Fruit fly (Drosophila melanogaster) whole organism, adult: ENCODE results near the gene CG3226.

ENCODE experiments used
- CG11617 ChIP-seq: fragments of 200-800 bp; sonication (Bioruptor generic); optimal IDR thresholded peaks from 2 replicates; lab custom pipeline; 2017; ENCODE audit warnings: mild to moderate bottlenecking, missing biosample characterization, missing genetic modification reagents, missing genetic modification characterization
- CG12768 ChIP-seq: fragments of 200-800 bp; sonication (Bioruptor generic); optimal IDR thresholded peaks from 2 replicates; lab custom pipeline; 2017; ENCODE audit warnings: missing biosample characterization, missing genetic modification characterization, mild to moderate bottlenecking, moderate library complexity, missing genetic modification reagents
- CG14711 ChIP-seq: fragments of 200-800 bp; sonication (Bioruptor generic); optimal IDR thresholded peaks from 2 replicates; lab custom pipeline; 2018; ENCODE audit warnings: missing biosample characterization, mild to moderate bottlenecking, missing genetic modification characterization, moderate library complexity
- CG1620 ChIP-seq: fragments of 200-800 bp; sonication (Bioruptor generic); optimal IDR thresholded peaks from 2 replicates; lab custom pipeline; 2016; ENCODE audit warnings: missing biosample characterization, missing genetic modification characterization
- CG33017 ChIP-seq: fragments of 200-800 bp; sonication (Bioruptor generic); optimal IDR thresholded peaks from 2 replicates; lab custom pipeline; 2018; ENCODE audit warnings: missing biosample characterization, mild to moderate bottlenecking, missing genetic modification characterization, moderate library complexity
- CG5204 ChIP-seq: fragments of 200-800 bp; sonication (Bioruptor generic); optimal IDR thresholded peaks from 2 replicates; lab custom pipeline; 2016; ENCODE audit warnings: missing biosample characterization, missing genetic modification characterization
- CG7045 ChIP-seq: fragments of 200-800 bp; sonication (Bioruptor generic); optimal IDR thresholded peaks from 2 replicates; lab custom pipeline; 2017; ENCODE audit warnings: missing biosample characterization, mild to moderate bottlenecking, missing genetic modification characterization
- CG7101 ChIP-seq: fragments of 200-800 bp; sonication (Bioruptor generic); optimal IDR thresholded peaks from 2 replicates; lab custom pipeline; 2018; ENCODE audit warnings: missing biosample characterization, mild to moderate bottlenecking, missing genetic modification characterization, moderate library complexity
- Clk ChIP-seq: fragments of 200-800 bp; sonication (Bioruptor generic); optimal IDR thresholded peaks from 2 replicates; lab custom pipeline; 2017; ENCODE audit warnings: missing biosample characterization, missing genetic modification characterization
- Crg-1 ChIP-seq: fragments of 200-800 bp; sonication (Bioruptor generic); optimal IDR thresholded peaks from 2 replicates; lab custom pipeline; 2016; ENCODE audit warnings: missing biosample characterization, missing genetic modification characterization
- Hr96 ChIP-seq: fragments of 200-800 bp; sonication (Bioruptor generic); optimal IDR thresholded peaks from 2 replicates; lab custom pipeline; 2016; ENCODE audit warnings: missing biosample characterization, missing genetic modification characterization
- Mnt ChIP-seq: fragments of 200-800 bp; sonication (Bioruptor generic); optimal IDR thresholded peaks from 2 replicates; lab custom pipeline; 2016; ENCODE audit warnings: missing biosample characterization, mild to moderate bottlenecking, missing genetic modification characterization
- bab1 ChIP-seq: fragments of 200-800 bp; sonication (Bioruptor generic); optimal IDR thresholded peaks from 3 replicates; lab custom pipeline; 2019; ENCODE audit warnings: missing biosample characterization, mild to moderate bottlenecking, missing genetic modification characterization, moderate library complexity
- cic ChIP-seq: fragments of 200-800 bp; sonication (Bioruptor generic); optimal IDR thresholded peaks from 2 replicates; lab custom pipeline; 2017; ENCODE audit warnings: missing biosample characterization, mild to moderate bottlenecking, missing genetic modification characterization, moderate library complexity
- cnc ChIP-seq, 2 experiments: fragments of >200 bp; optimal IDR thresholded peaks; 2 replicates each; lab custom pipeline; 2017
- kay ChIP-seq: fragments of 200-800 bp; sonication (Bioruptor generic); peaks from one replicate; lab custom pipeline; 2016; ENCODE audit warnings: missing biosample characterization, missing genetic modification characterization, borderline replicate concordance
- ovo ChIP-seq: fragments of 200-800 bp; sonication (Bioruptor generic); optimal IDR thresholded peaks from 2 replicates; lab custom pipeline; 2016; ENCODE audit warnings: missing biosample characterization, missing genetic modification characterization
- pad ChIP-seq: fragments of 200-800 bp; sonication (Bioruptor generic); optimal IDR thresholded peaks from 3 replicates; lab custom pipeline; 2017; ENCODE audit warnings: missing biosample characterization, missing genetic modification characterization, mild to moderate bottlenecking, moderate library complexity, missing genetic modification reagents
- tj ChIP-seq: fragments of 200-800 bp; sonication (Bioruptor generic); optimal IDR thresholded peaks from 3 replicates; lab custom pipeline; 2017; ENCODE audit warnings: missing biosample characterization, mild to moderate bottlenecking, missing genetic modification characterization, moderate library complexity
- toe ChIP-seq: fragments of 200-800 bp; sonication (Bioruptor generic); optimal IDR thresholded peaks from 2 replicates; lab custom pipeline; 2016; ENCODE audit warnings: missing biosample characterization, missing genetic modification characterization

Gene CG3226

dm6 chrX:6631885-6632284, 22.2 kb downstream of the CG3226 start:
- TF ChIP-seq pad (GFP tag; lab: Kevin White, UChicago) (no peak), CG7101 (tag; lab: Kevin White, UChicago) (no peak), toe (GFP tag; lab: Kevin White, UChicago) (no peak), cnc (optimal IDR thresholded peaks at IDR 0.05; lab: Kevin White, UChicago) (no peak), Crg-1 (GFP tag; lab: Kevin White, UChicago) (no peak), CG33017 (no peak), CG14711 (tag; lab: Kevin White, UChicago) (no peak), CG12768 (GFP tag; lab: Kevin White, UChicago) (no peak)

- TF ChIP-seq toe (GFP tag; lab: Kevin White, UChicago) (no peak), CG11617 (GFP tag; lab: Kevin White, UChicago) (no peak), CG1620 (GFP tag; lab: Kevin White, UChicago) (no peak), CG33017 (no peak), CG12768 (GFP tag; lab: Kevin White, UChicago) (no peak), Mnt (GFP tag; lab: Kevin White, UChicago) (no peak)
Observed at dm6 chrX:6624977-6625591, 29.0 kb downstream of the CG3226 start.

- TF ChIP-seq pad (GFP tag; lab: Kevin White, UChicago) (no peak), bab1 (GFP tag; lab: Kevin White, UChicago) (peak; percentile 93), Crg-1 (GFP tag; lab: Kevin White, UChicago) (no peak)
Observed at dm6 chrX:6624006-6624745, 29.9 kb downstream of the CG3226 start.

dm6 chrX:6621566-6622006, 32.5 kb downstream of the CG3226 start:
- TF ChIP-seq CG7101 (tag; lab: Kevin White, UChicago) = no peak
- TF ChIP-seq cic (GFP tag; lab: Kevin White, UChicago) = no peak
- TF ChIP-seq Mnt (GFP tag; lab: Kevin White, UChicago) = no peak
- no peak for TF ChIP-seq toe (GFP tag; lab: Kevin White, UChicago)
- no peak for TF ChIP-seq CG7045 (GFP tag; lab: Kevin White, UChicago)
- no peak for TF ChIP-seq CG14711 (tag; lab: Kevin White, UChicago)
- no peak for TF ChIP-seq kay
- no peak for TF ChIP-seq CG33017
- no peak for TF ChIP-seq CG1620 (GFP tag; lab: Kevin White, UChicago)
- TF ChIP-seq CG12768 (GFP tag; lab: Kevin White, UChicago) = no peak
- TF ChIP-seq bab1 (GFP tag; lab: Kevin White, UChicago) = no peak
- TF ChIP-seq Crg-1 (GFP tag; lab: Kevin White, UChicago) = no peak
- TF ChIP-seq CG5204 (GFP tag; lab: Kevin White, UChicago) = no peak
- no peak for TF ChIP-seq cnc (optimal IDR thresholded peaks at IDR 0.05; lab: Kevin White, UChicago)
- no peak for TF ChIP-seq CG11617 (GFP tag; lab: Kevin White, UChicago)
- TF ChIP-seq tj (GFP tag; lab: Kevin White, UChicago) = no peak
- no peak for TF ChIP-seq Hr96 (GFP tag; lab: Kevin White, UChicago)
- no peak for TF ChIP-seq ovo (GFP tag; lab: Kevin White, UChicago)
- no peak for TF ChIP-seq Clk (GFP tag; lab: Kevin White, UChicago)
- no peak for TF ChIP-seq pad (GFP tag; lab: Kevin White, UChicago)

dm6 chrX:6617372-6617771, 36.7 kb downstream of the CG3226 start:
- TF ChIP-seq bab1 (GFP tag; lab: Kevin White, UChicago) (no peak), CG14711 (tag; lab: Kevin White, UChicago) (peak; percentile 12)

dm6 chrX:6616771-6617170, 37.3 kb downstream of the CG3226 start:
- TF ChIP-seq tj (GFP tag; lab: Kevin White, UChicago) (peak; percentile 15), toe (GFP tag; lab: Kevin White, UChicago) (no peak)

dm6 chrX:6615476-6615875, 38.6 kb downstream of the CG3226 start:
- peak; percentile 9 for TF ChIP-seq tj (GFP tag; lab: Kevin White, UChicago)
- no peak for TF ChIP-seq Mnt (GFP tag; lab: Kevin White, UChicago)
- no peak for TF ChIP-seq cnc (optimal IDR thresholded peaks at IDR 0.05; lab: Kevin White, UChicago)
